Worm (Caenorhabditis elegans): ENCODE results near the gene cki-2.

cki-2 gene

ce11 chrII:7791408-7792050, 24.8 kb upstream of the cki-2 start:
- TF ChIP-seq blmp-1 (tag; optimal IDR thresholded peaks at IDR 0.05) (no peak), unc-62 (GFP tag; optimal IDR thresholded peaks at IDR 0.05) (no peak), ceh-39 (tag; optimal IDR thresholded peaks at IDR 0.05) (no peak), elt-1 (tag; optimal IDR thresholded peaks at IDR 0.05; ENCODE audit: borderline replicate concordance, insufficient read depth) (no peak), tbx-8 (GFP tag; optimal IDR thresholded peaks at IDR 0.05) (no peak), bed-3 (GFP tag; optimal IDR thresholded peaks at IDR 0.05) (no peak), nhr-237 (tag; optimal IDR thresholded peaks at IDR 0.05) (no peak), zip-8 (tag; optimal IDR thresholded peaks at IDR 0.05) (no peak), ceh-83 (GFP tag; optimal IDR thresholded peaks at IDR 0.05) (no peak), mls-2 (tag; optimal IDR thresholded peaks at IDR 0.05) (no peak)

ce11 chrII:7792514-7792913, 23.8 kb upstream of the cki-2 start:
- TF ChIP-seq lin-32 (GFP tag; optimal IDR thresholded peaks at IDR 0.05) = no peak
- TF ChIP-seq sem-2 (GFP tag; optimal IDR thresholded peaks at IDR 0.05) = no peak
- TF ChIP-seq ceh-83 (GFP tag; optimal IDR thresholded peaks at IDR 0.05) = no peak
- no peak for TF ChIP-seq flh-1 (GFP tag; optimal IDR thresholded peaks at IDR 0.05)
- TF ChIP-seq mep-1 (tag; optimal IDR thresholded peaks at IDR 0.05) = no peak
- no peak for TF ChIP-seq nhr-12 (tag; optimal IDR thresholded peaks at IDR 0.05)
- TF ChIP-seq unc-39 (tag; optimal IDR thresholded peaks at IDR 0.05) = no peak

ce11 chrII:7794222-7794621, 22.1 kb upstream of the cki-2 start, which contains the start of gene glr-4:
glr-4 (minus strand) TSS chrII:7794322.
- peak; percentile 5 for TF ChIP-seq ces-1 (GFP tag; optimal IDR thresholded peaks at IDR 0.05)
- TF ChIP-seq nhr-12 (tag; optimal IDR thresholded peaks at IDR 0.05) = no peak

- no peak for TF ChIP-seq mls-2 (tag; optimal IDR thresholded peaks at IDR 0.05)
- no peak for TF ChIP-seq sem-2 (GFP tag; optimal IDR thresholded peaks at IDR 0.05)
- peak; percentile 52 for TF ChIP-seq ces-1 (GFP tag; optimal IDR thresholded peaks at IDR 0.05)
- TF ChIP-seq nhr-237 (tag; optimal IDR thresholded peaks at IDR 0.05) = no peak
- TF ChIP-seq unc-62 (GFP tag; optimal IDR thresholded peaks at IDR 0.05) = no peak
- TF ChIP-seq ceh-39 (tag; optimal IDR thresholded peaks at IDR 0.05) = no peak
Observed at ce11 chrII:7795299-7795698, 21.0 kb upstream of the cki-2 start.

- no peak for TF ChIP-seq mab-5 (tag; optimal IDR thresholded peaks at IDR 0.05)
Observed at ce11 chrII:7801255-7801654, 15.0 kb upstream of the cki-2 start.

ce11 chrII:7801899-7802298, 14.4 kb upstream of the cki-2 start:
- TF ChIP-seq nhr-76 (tag; optimal IDR thresholded peaks at IDR 0.05) = no peak
- TF ChIP-seq ceh-43 (GFP tag; optimal IDR thresholded peaks at IDR 0.05) = no peak
- TF ChIP-seq elt-1 (tag; optimal IDR thresholded peaks at IDR 0.05; ENCODE audit: borderline replicate concordance, insufficient read depth) = peak; percentile 97
- no peak for TF ChIP-seq ces-1 (GFP tag; optimal IDR thresholded peaks at IDR 0.05)
- no peak for TF ChIP-seq unc-62 (GFP tag; optimal IDR thresholded peaks at IDR 0.05)
- TF ChIP-seq snpc-4 (tag; optimal IDR thresholded peaks at IDR 0.05) = no peak
- peak; percentile 36 for TF ChIP-seq zip-8 (tag; optimal IDR thresholded peaks at IDR 0.05)
- no peak for TF ChIP-seq lin-32 (GFP tag; optimal IDR thresholded peaks at IDR 0.05)

ce11 chrII:7803174-7803573, 13.1 kb upstream of the cki-2 start:
- TF ChIP-seq tbx-8 (GFP tag; optimal IDR thresholded peaks at IDR 0.05) (no peak), ces-1 (GFP tag; optimal IDR thresholded peaks at IDR 0.05) (peak; percentile 86), elt-1 (tag; optimal IDR thresholded peaks at IDR 0.05; ENCODE audit: borderline replicate concordance, insufficient read depth) (peak; percentile 62)

ce11 chrII:7806054-7806453, 10.2 kb upstream of the cki-2 start:
- TF ChIP-seq nhr-76 (tag; optimal IDR thresholded peaks at IDR 0.05) (no peak), lin-32 (GFP tag; optimal IDR thresholded peaks at IDR 0.05) (no peak), ham-2 (GFP tag; optimal IDR thresholded peaks at IDR 0.05) (no peak), unc-39 (tag; optimal IDR thresholded peaks at IDR 0.05) (no peak), unc-62 (GFP tag; optimal IDR thresholded peaks at IDR 0.05) (no peak), ces-1 (GFP tag; optimal IDR thresholded peaks at IDR 0.05) (no peak), hlh-1 (tag; optimal IDR thresholded peaks at IDR 0.05) (no peak), zip-8 (tag; optimal IDR thresholded peaks at IDR 0.05) (no peak), ztf-11 (tag; optimal IDR thresholded peaks at IDR 0.05) (no peak), mls-2 (tag; optimal IDR thresholded peaks at IDR 0.05) (no peak), lin-13 (tag; optimal IDR thresholded peaks at IDR 0.05) (no peak), bed-3 (GFP tag; optimal IDR thresholded peaks at IDR 0.05) (no peak), sem-2 (GFP tag; optimal IDR thresholded peaks at IDR 0.05) (no peak)

All from whole organism, mixed stage, embryonic.